Worm (Caenorhabditis elegans) whole organism, L3 larva: ENCODE measurements around the gene Y57E12B.11.

Source experiments
- ama-1 ChIP-seq: fragments of 150-350 bp; optimal IDR thresholded peaks from 2 replicates; lab custom pipeline; 2018
- ceh-16 ChIP-seq: sonication (generic microtip); optimal IDR thresholded peaks from 2 replicates; lab custom pipeline; 2017; ENCODE audit warnings: missing biosample characterization, missing genetic modification characterization
- ceh-82 ChIP-seq: fragments of 150-350 bp; optimal IDR thresholded peaks from 2 replicates; lab custom pipeline; 2014; ENCODE audit warnings: missing biosample characterization, missing genetic modification characterization
- egl-27 ChIP-seq: sonication (generic microtip); optimal IDR thresholded peaks from 4 replicates; lab custom pipeline; 2017; ENCODE audit warnings: missing biosample characterization, missing genetic modification reagents, missing genetic modification characterization
- egl-5 ChIP-seq: fragments of 150-350 bp; optimal IDR thresholded peaks from 2 replicates; lab custom pipeline; 2017; ENCODE audit warnings: missing biosample characterization, missing genetic modification reagents, missing genetic modification characterization, inconsistent platforms
- elt-1 ChIP-seq: fragments of 150-350 bp; optimal IDR thresholded peaks from 2 replicates; lab custom pipeline; 2014; ENCODE audit warnings: missing biosample characterization, missing genetic modification characterization
- elt-2 ChIP-seq: sonication (generic microtip); optimal IDR thresholded peaks from 2 replicates; lab custom pipeline; 2016; ENCODE audit warnings: missing genetic modification reagents, mild to moderate bottlenecking, missing genetic modification characterization, missing compliant biosample characterization
- elt-3 ChIP-seq, 3 experiments: fragments of 150-350 bp in 1 of 3; sonication (generic microtip) in 2 of 3; optimal IDR thresholded peaks; 2 replicates in 2 of 3; 4 replicates in 1 of 3; lab custom pipeline; 2014 to 2017; ENCODE audit warnings: missing biosample characterization in 3 of 3, missing genetic modification characterization in 3 of 3
- fkh-10 ChIP-seq: sonication (generic microtip); optimal IDR thresholded peaks from 2 replicates; lab custom pipeline; 2017; ENCODE audit warnings: missing biosample characterization, missing genetic modification reagents, missing genetic modification characterization
- fkh-2 ChIP-seq: fragments of 150-350 bp; optimal IDR thresholded peaks from 2 replicates; lab custom pipeline; 2014; ENCODE audit warnings: missing biosample characterization, missing genetic modification reagents, missing genetic modification characterization
- jun-1 ChIP-seq: fragments of 150-350 bp; optimal IDR thresholded peaks from 2 replicates; lab custom pipeline; 2014; ENCODE audit warnings: missing biosample characterization, missing genetic modification reagents, missing genetic modification characterization
- lin-15B ChIP-seq: fragments of 150-350 bp; optimal IDR thresholded peaks from 2 replicates; lab custom pipeline; 2014; ENCODE audit warnings: missing biosample characterization, missing genetic modification characterization
- lsy-12 ChIP-seq: sonication (generic microtip); optimal IDR thresholded peaks from 2 replicates; lab custom pipeline; 2016; ENCODE audit warnings: mild to moderate bottlenecking, missing genetic modification characterization, missing compliant biosample characterization
- mml-1 ChIP-seq: fragments of 150-350 bp; sonication (generic microtip); optimal IDR thresholded peaks from 3 replicates; lab custom pipeline; 2014; ENCODE audit warnings: missing biosample characterization, missing genetic modification characterization
- nfya-1 ChIP-seq: sonication (generic microtip); optimal IDR thresholded peaks from 2 replicates; lab custom pipeline; 2017; ENCODE audit warnings: missing genetic modification characterization, mild to moderate bottlenecking, missing compliant biosample characterization, antibody characterized with exemption, moderate library complexity; ENCODE audit not compliant: insufficient read depth
- nhr-11 ChIP-seq: fragments of 150-350 bp; optimal IDR thresholded peaks from 2 replicates; lab custom pipeline; 2014; ENCODE audit warnings: missing biosample characterization, missing genetic modification characterization
- nhr-237 ChIP-seq: fragments of 150-350 bp; optimal IDR thresholded peaks from 2 replicates; lab custom pipeline; 2014; ENCODE audit warnings: missing biosample characterization, missing genetic modification characterization
- nhr-25 ChIP-seq: sonication (generic microtip); optimal IDR thresholded peaks from 2 replicates; lab custom pipeline; 2017; ENCODE audit warnings: missing biosample characterization, missing genetic modification characterization
- nhr-28 ChIP-seq: fragments of 150-350 bp; optimal IDR thresholded peaks from 2 replicates; lab custom pipeline; 2014; ENCODE audit warnings: missing biosample characterization, missing genetic modification characterization
- nhr-43 ChIP-seq: sonication (generic microtip); optimal IDR thresholded peaks from 2 replicates; lab custom pipeline; 2016; ENCODE audit warnings: mild to moderate bottlenecking, missing genetic modification characterization, missing compliant biosample characterization; ENCODE audit not compliant: poor library complexity, severe bottlenecking
- nhr-67 ChIP-seq: fragments of 150-350 bp; optimal IDR thresholded peaks from 2 replicates; lab custom pipeline; 2014; ENCODE audit warnings: missing biosample characterization, missing genetic modification characterization
- nhr-77 ChIP-seq: fragments of 150-350 bp; optimal IDR thresholded peaks from 2 replicates; lab custom pipeline; 2014; ENCODE audit warnings: missing biosample characterization, missing genetic modification characterization
- pha-4 ChIP-seq: fragments of 150-350 bp; optimal IDR thresholded peaks from 2 replicates; lab custom pipeline; 2014; ENCODE audit warnings: missing biosample characterization, missing genetic modification reagents, missing genetic modification characterization
- pqm-1 ChIP-seq: fragments of 150-350 bp; optimal IDR thresholded peaks from 2 replicates; lab custom pipeline; 2017; ENCODE audit warnings: missing biosample characterization, missing genetic modification characterization, inconsistent platforms
- sea-2 ChIP-seq: fragments of 150-350 bp; sonication (generic microtip); optimal IDR thresholded peaks from 4 replicates; lab custom pipeline; 2014; ENCODE audit warnings: missing biosample characterization, missing genetic modification reagents, missing genetic modification characterization
- skn-1 ChIP-seq: fragments of 150-350 bp; optimal IDR thresholded peaks from 2 replicates; lab custom pipeline; 2014; ENCODE audit warnings: missing biosample characterization, missing genetic modification characterization
- snpc-4 ChIP-seq: fragments of 150-350 bp; optimal IDR thresholded peaks from 2 replicates; lab custom pipeline; 2014; ENCODE audit warnings: missing biosample characterization, missing genetic modification characterization
- unc-39 ChIP-seq: sonication (generic microtip); optimal IDR thresholded peaks from 4 replicates; lab custom pipeline; 2017; ENCODE audit warnings: missing biosample characterization, missing genetic modification characterization
- unc-62 ChIP-seq: fragments of 150-350 bp; sonication (generic microtip); optimal IDR thresholded peaks from 4 replicates; lab custom pipeline; 2014; ENCODE audit warnings: missing biosample characterization, missing genetic modification reagents, missing genetic modification characterization
- zag-1 ChIP-seq: fragments of 150-350 bp; optimal IDR thresholded peaks from 2 replicates; lab custom pipeline; 2014; ENCODE audit warnings: missing biosample characterization, missing genetic modification characterization
- ztf-11 ChIP-seq: fragments of 150-350 bp; optimal IDR thresholded peaks from 2 replicates; lab custom pipeline; 2014; ENCODE audit warnings: missing biosample characterization, missing genetic modification characterization
- ztf-4 ChIP-seq: fragments of 150-350 bp; optimal IDR thresholded peaks from 2 replicates; lab custom pipeline; 2014; ENCODE audit warnings: missing biosample characterization, missing genetic modification characterization

The Y57E12B.11 gene

DNA sequence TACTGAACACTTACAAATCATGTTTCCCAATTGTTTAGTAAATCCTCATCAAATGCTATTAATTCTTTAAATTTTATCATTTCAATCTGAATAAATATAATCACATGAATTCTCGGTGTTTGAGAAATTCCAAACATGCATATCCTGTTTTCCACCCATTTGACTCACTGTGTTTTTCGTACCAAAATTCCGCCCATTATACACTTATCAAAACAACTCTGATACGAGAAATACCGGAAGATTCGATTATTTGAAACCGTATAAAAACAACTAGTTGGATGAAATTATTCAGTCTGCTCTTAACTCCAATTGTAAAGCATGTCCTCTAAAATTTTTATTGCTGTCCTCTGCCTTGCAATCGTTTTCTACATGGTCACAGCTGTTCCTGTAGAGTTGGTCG lies 1.4 kb downstream of the Y57E12B.11 start, which contains the start of gene Y57E12B.1:
Gene Y57E12B.1 (plus strand): TSS at position 301 of the 400 bp plus-strand sequence.
- TF ChIP-seq mml-1 (tag; lab: Kevin White, UChicago) (no peak), egl-27 (tag; lab: Kevin White, UChicago) (no peak), elt-2 (tag; lab: Kevin White, UChicago) (no peak), jun-1 (tag; lab: Kevin White, UChicago) (no peak), skn-1 (tag; lab: Kevin White, UChicago) (no peak), lsy-12 (tag; lab: Kevin White, UChicago) (no peak), zag-1 (tag; lab: Kevin White, UChicago) (no peak), nhr-77 (no peak), nhr-67 (tag; lab: Kevin White, UChicago) (no peak), lin-15B (tag; lab: Kevin White, UChicago) (no peak), ztf-11 (no peak), nhr-43 (tag; lab: Kevin White, UChicago) (no peak), nhr-28 (no peak)

DNA sequence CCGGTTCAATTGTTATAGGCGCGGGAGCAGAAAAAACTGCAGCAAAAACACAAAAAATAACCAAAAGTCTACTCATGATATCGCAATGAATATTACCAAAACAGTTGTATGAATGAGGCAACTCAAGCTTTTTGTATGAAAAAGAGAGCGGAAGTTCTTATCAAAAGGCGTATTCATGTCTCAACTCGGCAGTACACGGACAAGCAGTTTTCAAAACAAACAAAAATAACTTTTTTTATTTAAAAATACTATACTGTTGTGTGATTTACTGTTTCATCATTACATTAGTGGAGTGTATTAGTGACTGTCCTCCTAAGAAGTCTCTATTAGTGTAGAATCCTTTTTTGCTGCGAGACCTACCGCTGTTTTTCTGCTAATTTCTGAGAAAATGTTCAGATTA lies 2.2 kb downstream of the Y57E12B.11 start, which contains the start of gene Y57E12B.4:
Gene Y57E12B.4 (minus strand): TSS at position 101 of the 400 bp plus-strand sequence.
- TF ChIP-seq egl-27 (tag; lab: Kevin White, UChicago): no peak
- no peak for TF ChIP-seq pha-4 (tag; lab: Kevin White, UChicago)
- TF ChIP-seq nhr-28: no peak

DNA sequence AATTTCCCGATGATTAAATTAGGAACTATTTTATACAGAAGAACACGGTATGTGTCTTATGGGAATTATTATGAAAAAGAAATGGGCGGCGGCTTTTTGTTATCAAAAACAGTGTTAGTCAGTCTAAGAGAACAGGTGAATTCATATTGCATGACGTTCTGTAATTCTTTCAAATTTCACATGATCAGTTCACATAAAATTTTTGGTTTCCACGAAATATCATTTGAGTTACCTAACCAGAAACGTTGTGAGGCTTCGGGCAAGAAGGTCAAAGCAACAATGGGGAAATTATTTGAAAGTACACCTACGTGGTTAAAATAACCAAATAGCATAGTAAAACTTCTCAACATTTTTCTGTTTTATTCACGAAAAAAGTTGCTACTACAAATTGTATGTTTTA lies 13.8 kb downstream of the Y57E12B.11 start, which contains the start of gene Y57E12B.10:
Gene Y57E12B.10 (minus strand): TSS at position 101 of the 400 bp plus-strand sequence.
- TF ChIP-seq ceh-82 (tag; lab: Kevin White, UChicago) (no peak), jun-1 (tag; lab: Kevin White, UChicago) (no peak), zag-1 (tag; lab: Kevin White, UChicago) (no peak), elt-2 (tag; lab: Kevin White, UChicago) (no peak), unc-62 (no peak)

DNA sequence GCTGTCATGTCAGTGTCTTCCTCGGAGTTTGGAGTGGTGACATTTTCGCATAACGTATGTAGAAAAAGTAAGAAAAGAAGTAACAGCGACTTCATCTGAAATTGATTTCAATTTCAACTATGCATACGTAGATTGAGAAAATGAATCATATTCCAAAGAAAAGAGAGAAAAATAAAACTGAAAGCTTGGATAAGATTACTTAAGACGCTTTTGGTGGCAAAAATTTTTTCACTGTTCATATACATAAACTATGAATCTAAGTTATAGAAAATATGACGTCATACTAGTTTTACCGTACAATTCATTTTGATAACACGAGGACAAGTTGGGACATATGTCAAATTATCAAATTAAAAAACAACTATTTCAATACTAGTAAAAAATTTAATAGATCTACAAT lies 15.5 kb downstream of the Y57E12B.11 start, which contains the start of gene lipl-6:
Gene lipl-6 (minus strand): TSS at position 101 of the 400 bp plus-strand sequence.
- TF ChIP-seq nhr-11 (tag; lab: Kevin White, UChicago): no peak
- TF ChIP-seq nhr-28: no peak
- no peak for TF ChIP-seq egl-5 (tag; lab: Kevin White, UChicago)
- TF ChIP-seq pha-4 (tag; lab: Kevin White, UChicago): no peak
- no peak for TF ChIP-seq lin-15B (tag; lab: Kevin White, UChicago)
- no peak for TF ChIP-seq ceh-16 (tag; lab: Kevin White, UChicago)
- TF ChIP-seq nhr-25 (tag; lab: Kevin White, UChicago): no peak
- TF ChIP-seq jun-1 (tag; lab: Kevin White, UChicago): no peak

DNA sequence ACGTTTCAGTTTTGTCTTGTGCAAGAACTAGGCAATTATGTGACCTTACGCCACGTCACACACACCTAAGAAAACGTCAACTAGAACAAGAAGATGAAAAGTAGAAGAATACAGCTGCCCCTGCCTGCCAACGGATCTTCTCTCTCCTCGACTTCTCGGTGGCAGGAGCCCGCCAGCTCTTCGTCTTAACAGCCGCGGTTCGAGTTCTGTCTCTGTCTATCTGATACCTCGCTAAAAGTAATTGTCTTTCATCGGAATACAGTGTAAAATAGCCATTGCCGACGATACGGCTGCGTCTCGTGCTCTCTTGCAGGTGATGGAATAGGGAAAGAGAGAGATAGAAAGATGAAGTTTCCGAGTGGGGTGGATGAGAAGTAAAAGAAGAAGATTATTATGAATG lies 19.4 kb downstream of the Y57E12B.11 start:
- TF ChIP-seq elt-1: no peak
- peak; percentile 4 for TF ChIP-seq nfya-1 (tag; lab: Kevin White, UChicago)
- no peak for TF ChIP-seq egl-27 (tag; lab: Kevin White, UChicago)

DNA sequence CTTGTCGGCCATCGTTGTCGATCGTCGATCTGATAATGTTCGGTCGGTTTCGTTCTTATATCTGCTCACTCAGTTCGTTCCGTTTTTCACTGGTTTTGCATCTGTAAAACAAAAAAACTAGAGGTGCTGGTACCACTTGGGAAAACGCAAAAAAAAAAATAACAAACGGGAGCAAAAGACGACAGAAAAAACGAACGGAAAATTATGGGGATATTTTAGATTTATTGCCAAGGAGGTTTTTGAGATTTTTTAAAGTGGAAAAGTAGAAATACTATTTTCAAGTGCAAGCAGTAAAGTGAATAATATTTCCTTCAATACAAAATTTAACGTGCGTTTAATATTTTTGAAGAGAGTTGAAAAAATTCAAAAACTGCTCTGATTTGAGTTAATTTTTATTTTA lies 20.7 kb downstream of the Y57E12B.11 start, which contains the start of gene unc-68:
Gene unc-68 (minus strand): TSS at position 101 of the 400 bp plus-strand sequence.
- TF ChIP-seq fkh-10 (no peak), sea-2 (GFP tag; lab: Kevin White, UChicago) (no peak), nfya-1 (tag; lab: Kevin White, UChicago) (no peak)
- TF ChIP-seq, all 47 proteins: peak for 0

DNA sequence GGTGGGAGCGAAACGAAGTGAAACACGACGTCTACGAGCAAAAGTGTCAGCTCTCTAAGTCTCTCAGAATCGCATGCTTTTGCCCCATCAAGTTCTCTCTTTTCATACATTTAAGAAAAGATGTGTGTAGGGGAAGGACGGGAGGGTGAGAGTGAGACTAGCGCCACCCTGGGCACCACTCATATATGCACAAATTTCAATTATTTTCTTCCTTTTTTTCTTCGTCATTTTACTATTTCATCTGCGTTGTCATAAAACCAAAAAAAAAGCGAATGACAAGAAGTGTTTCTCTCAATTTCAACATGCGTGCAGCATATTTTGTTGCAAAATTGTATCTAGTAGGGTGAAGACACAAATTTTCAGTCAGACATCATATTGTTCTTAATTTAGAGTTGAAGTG lies 23.0 kb downstream of the Y57E12B.11 start:
- no peak for TF ChIP-seq fkh-10
- TF ChIP-seq sea-2 (GFP tag; lab: Kevin White, UChicago): no peak
- TF ChIP-seq nhr-28: no peak
- no peak for TF ChIP-seq fkh-2 (tag; lab: Kevin White, UChicago)
- no peak for TF ChIP-seq ceh-16 (tag; lab: Kevin White, UChicago)
- TF ChIP-seq unc-39 (tag; lab: Kevin White, UChicago): no peak
- TF ChIP-seq snpc-4 (tag; lab: Kevin White, UChicago): no peak
- TF ChIP-seq egl-5 (tag; lab: Kevin White, UChicago): no peak
- TF ChIP-seq nhr-43 (tag; lab: Kevin White, UChicago): no peak
- TF ChIP-seq pqm-1 (tag; lab: Kevin White, UChicago): no peak
- no peak for TF ChIP-seq ama-1 (lab: Kevin White, UChicago)
- TF ChIP-seq nhr-11 (tag; lab: Kevin White, UChicago): no peak
- TF ChIP-seq pha-4 (tag; lab: Kevin White, UChicago): no peak
- no peak for TF ChIP-seq nhr-237 (tag; lab: Kevin White, UChicago)
- TF ChIP-seq zag-1 (tag; lab: Kevin White, UChicago): no peak
- no peak for TF ChIP-seq ztf-11
- TF ChIP-seq nhr-67 (tag; lab: Kevin White, UChicago): no peak
- TF ChIP-seq ztf-4 (tag; lab: Kevin White, UChicago): no peak
- TF ChIP-seq elt-3 (tag; optimal IDR thresholded peaks at IDR 0.05; lab: Kevin White, UChicago): no peak
